Worm (Caenorhabditis elegans) whole organism, L1 larva: Measurements from ENCODE around the gene B0280.9.

Source experiments
- aha-1 ChIP-seq: fragments of 150-350 bp; optimal IDR thresholded peaks from 2 replicates; lab custom pipeline; 2014; ENCODE audit warnings: missing biosample characterization, missing genetic modification characterization
- ceh-63 ChIP-seq: fragments of 200-800 bp; sonication (Bioruptor generic); optimal IDR thresholded peaks from 2 replicates; lab custom pipeline; 2018; ENCODE audit warnings: mild to moderate bottlenecking, missing genetic modification characterization, missing compliant biosample characterization
- dpl-1 ChIP-seq, 3 experiments: fragments of 150-350 bp in 2 of 3; sonication (generic microtip) in 1 of 3; optimal IDR thresholded peaks; 2 replicates each; lab custom pipeline; 2014 to 2017; ENCODE audit warnings: missing biosample characterization in 3 of 3, missing genetic modification characterization in 3 of 3, missing genetic modification reagents in 3 of 3
- elt-3 ChIP-seq, 6 experiments: fragments of 150-350 bp in 1 of 6; sonication (generic microtip); optimal IDR thresholded peaks; 2 replicates each; lab custom pipeline; 2017 to 2018; ENCODE audit warnings: missing biosample characterization in 6 of 6, missing genetic modification characterization in 6 of 6, inconsistent platforms in 1 of 6
- lin-15B ChIP-seq: fragments of 150-350 bp; sonication (generic microtip); optimal IDR thresholded peaks from 3 replicates; lab custom pipeline; 2014; ENCODE audit warnings: missing biosample characterization, missing genetic modification characterization
- rnt-1 ChIP-seq: sonication (generic microtip); optimal IDR thresholded peaks from 2 replicates; lab custom pipeline; 2016; ENCODE audit warnings: mild to moderate bottlenecking, missing genetic modification characterization, moderate library complexity, missing compliant biosample characterization
- swsn-7 ChIP-seq: sonication (generic microtip); optimal IDR thresholded peaks from 2 replicates; lab custom pipeline; 2016; ENCODE audit warnings: missing genetic modification characterization, missing compliant biosample characterization
- tbx-2 ChIP-seq: sonication (generic microtip); optimal IDR thresholded peaks from 2 replicates; lab custom pipeline; 2016; ENCODE audit warnings: missing genetic modification characterization, missing compliant biosample characterization

ce11 chrIII:7166664-7167567 is 44.2 kb upstream of the B0280.9 start:
- TF ChIP-seq ceh-63 (GFP tag; lab: Kevin White, UChicago) (no peak), elt-3 (tag; optimal IDR thresholded peaks at IDR 0.05; lab: Kevin White, UChicago) (peak in 1 of 6 experiments; percentile 14), lin-15B (tag; lab: Kevin White, UChicago) (no peak), aha-1 (tag; lab: Kevin White, UChicago) (no peak), tbx-2 (tag; lab: Kevin White, UChicago) (peak; percentile 36), swsn-7 (peak; percentile 32), dpl-1 (GFP tag; optimal IDR thresholded peaks at IDR 0.05; lab: Kevin White, UChicago) (peak in 2 of 3 experiments; percentile 16 to 49), rnt-1 (tag; lab: Kevin White, UChicago) (peak; percentile 30)
